Worm (Caenorhabditis elegans): ENCODE results near the gene col-117.
A peak's percentile ranks its signal among the peaks of the same experiment; 100 is the strongest.

The col-117 gene

DNA sequence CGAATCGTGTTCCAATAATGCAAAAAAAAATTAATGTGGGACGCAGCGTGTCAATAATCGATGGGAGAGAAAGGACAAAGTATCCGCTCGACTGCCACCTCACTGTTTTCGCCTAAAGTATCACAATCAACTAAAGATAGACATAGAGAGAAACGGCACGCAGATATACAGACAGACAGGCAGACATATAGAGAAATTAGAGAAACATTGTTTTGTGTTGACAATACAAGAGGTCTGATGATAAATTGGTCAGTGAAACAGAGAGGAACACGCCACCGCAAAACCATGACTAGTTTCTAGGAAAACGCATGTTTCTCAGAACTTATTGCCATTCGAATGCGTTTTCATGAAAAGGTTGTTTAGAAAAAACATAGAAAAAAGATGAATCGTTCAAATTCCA, 6.6 kb upstream of the col-117 start, which contains the start of gene T28C6.8 (continued):
- TF ChIP-seq nhr-85 (tag) (peak; percentile 85), elt-3 (tag; optimal IDR thresholded peaks at IDR 0.05) (peak in 4 of 6 experiments; percentile 12 to 64 (median 52)), skn-1 (tag; optimal IDR thresholded peaks at IDR 0.05) (peak; percentile 8), unc-130 (tag; optimal IDR thresholded peaks at IDR 0.05) (peak; percentile 32), mdl-1 (tag; optimal IDR thresholded peaks at IDR 0.05) (peak in 1 of 2 experiments; percentile 13)

DNA sequence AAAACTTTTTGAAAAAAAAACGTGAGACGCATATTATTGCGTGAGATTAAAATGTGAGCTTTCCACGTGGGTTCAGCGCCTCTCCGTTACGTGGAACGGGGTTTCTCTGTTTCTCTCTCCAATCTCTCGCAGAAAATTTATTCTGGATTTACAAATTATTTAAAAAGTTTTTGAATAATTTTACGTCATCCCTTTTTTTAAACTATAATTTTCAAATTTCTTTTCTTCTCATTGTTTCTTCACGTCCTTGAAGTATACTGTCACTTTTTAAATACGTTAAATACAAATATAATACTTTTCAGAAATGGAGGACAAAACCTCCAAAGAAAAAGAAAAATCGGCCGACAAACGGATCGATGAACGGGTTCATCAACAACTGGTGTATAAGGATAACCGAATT, 3.5 kb upstream of the col-117 start, which contains the start of gene T28C6.7:
TSS of gene T28C6.7 (plus strand) at position 301 of the 400 bp plus-strand sequence.
- TF ChIP-seq snpc-4 (tag; optimal IDR thresholded peaks at IDR 0.05): no peak

DNA sequence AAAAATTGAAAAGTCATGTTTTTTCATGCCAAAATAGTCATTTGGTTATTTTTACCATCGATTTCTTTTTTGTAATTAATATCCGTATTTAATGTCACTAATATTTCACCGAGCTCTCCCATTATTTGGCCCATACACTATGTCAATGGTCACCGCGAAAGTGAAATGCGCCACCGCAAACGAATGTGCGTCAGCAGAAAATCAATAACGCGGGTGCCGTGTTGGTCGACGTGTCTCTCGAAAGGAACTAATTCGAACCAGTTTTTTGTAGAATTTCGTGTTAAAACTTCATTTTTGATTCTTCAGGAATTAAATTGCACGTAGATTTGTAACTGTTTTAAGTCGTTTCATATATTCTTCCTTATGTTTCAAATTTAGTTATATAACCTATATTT, 2.6 kb upstream of the col-117 start:
- TF ChIP-seq dsc-1 (tag; optimal IDR thresholded peaks at IDR 0.05) (peak; percentile 13), elt-2 (tag; optimal IDR thresholded peaks at IDR 0.05) (no peak), vab-15 (tag; optimal IDR thresholded peaks at IDR 0.05) (no peak), pag-3 (tag; optimal IDR thresholded peaks at IDR 0.05; ENCODE audit: borderline replicate concordance, insufficient read depth) (no peak), hlh-4 (tag; optimal IDR thresholded peaks at IDR 0.05) (no peak), dpl-1 (GFP tag; optimal IDR thresholded peaks at IDR 0.05) (peak in 2 of 3 experiments; percentile 56), nhr-20 (tag; optimal IDR thresholded peaks at IDR 0.05) (peak; percentile 44), grh-1 (GFP tag; IDR thresholded peaks at IDR 0.05) (no peak), C16A3.4 (tag; optimal IDR thresholded peaks at IDR 0.05) (peak; percentile 19), lin-14 (GFP tag; optimal IDR thresholded peaks at IDR 0.05) (peak; percentile 54), lir-3 (tag; optimal IDR thresholded peaks at IDR 0.05; ENCODE audit: poor library complexity) (no peak), rnt-1 (tag; optimal IDR thresholded peaks at IDR 0.05) (peak; percentile 50), snpc-4 (tag; optimal IDR thresholded peaks at IDR 0.05) (no peak), skn-1 (tag; optimal IDR thresholded peaks at IDR 0.05) (no peak), irx-1 (tag; optimal IDR thresholded peaks at IDR 0.05) (no peak), fkh-10 (GFP tag; optimal IDR thresholded peaks at IDR 0.05) (no peak), mep-1 (tag; optimal IDR thresholded peaks at IDR 0.05) (no peak), ceh-88 (GFP tag; IDR thresholded peaks at IDR 0.05) (no peak), jun-1 (tag; optimal IDR thresholded peaks at IDR 0.05) (no peak), efl-1 (optimal IDR thresholded peaks at IDR 0.05) (peak; percentile 53 to 56), efl-1 (GFP tag; optimal IDR thresholded peaks at IDR 0.05 in 1 of 2) (peak in 1 of 2 experiments; percentile 94), mdl-1 (tag; optimal IDR thresholded peaks at IDR 0.05) (no peak), nhr-47 (tag; optimal IDR thresholded peaks at IDR 0.05) (peak; percentile 9), fos-1 (tag; optimal IDR thresholded peaks at IDR 0.05) (no peak), unc-62 (GFP tag; optimal IDR thresholded peaks at IDR 0.05) (no peak), pax-3 (tag; optimal IDR thresholded peaks at IDR 0.05) (no peak), nhr-77 (tag; optimal IDR thresholded peaks at IDR 0.05) (no peak), C04F5.9 (tag; optimal IDR thresholded peaks at IDR 0.05) (no peak), nhr-84 (tag; optimal IDR thresholded peaks at IDR 0.05) (no peak), ama-1 (optimal IDR thresholded peaks at IDR 0.05) (no peak), hpl-2 (GFP tag; optimal IDR thresholded peaks at IDR 0.05) (no peak), tbx-2 (tag; optimal IDR thresholded peaks at IDR 0.05) (peak; percentile 53), sox-4 (tag; optimal IDR thresholded peaks at IDR 0.05) (no peak), ets-5 (GFP tag; IDR thresholded peaks at IDR 0.05) (no peak), elt-3 (tag; optimal IDR thresholded peaks at IDR 0.05) (peak in 1 of 6 experiments; percentile 39), ceh-63 (GFP tag; optimal IDR thresholded peaks at IDR 0.05) (no peak), unc-30 (tag; optimal IDR thresholded peaks at IDR 0.05) (no peak), zag-1 (tag; optimal IDR thresholded peaks at IDR 0.05) (no peak), unc-130 (tag; optimal IDR thresholded peaks at IDR 0.05) (no peak), fkh-4 (tag; optimal IDR thresholded peaks at IDR 0.05; ENCODE audit: borderline replicate concordance) (no peak), lsy-2 (tag; optimal IDR thresholded peaks at IDR 0.05) (peak in 1 of 2 experiments; percentile 57), unc-86 (tag; optimal IDR thresholded peaks at IDR 0.05) (no peak), ztf-11 (tag; optimal IDR thresholded peaks at IDR 0.05) (no peak), egl-27 (tag; optimal IDR thresholded peaks at IDR 0.05) (no peak), mef-2 (tag; optimal IDR thresholded peaks at IDR 0.05) (no peak), aha-1 (tag; optimal IDR thresholded peaks at IDR 0.05) (no peak), ceh-8 (GFP tag; optimal IDR thresholded peaks at IDR 0.05) (no peak)

All from whole organism, L1 larva.